Worm (Caenorhabditis elegans) whole organism, young adult: ENCODE data around the gene hpo-28.

Experiments
- B0336.3 ChIP-seq: fragments of 200-800 bp; sonication (Bioruptor generic); IDR thresholded peaks from 2 replicates; pipeline ENCODE4 v1.3.6; 2022; ENCODE audit warnings: missing genetic modification characterization, missing compliant biosample characterization
- C17E4.6 ChIP-seq: fragments of 200-800 bp; sonication (Bioruptor generic); IDR thresholded peaks from 2 replicates; pipeline ENCODE4 v1.3.6; 2022; ENCODE audit warnings: missing genetic modification reagents, missing genetic modification characterization, missing compliant biosample characterization
- F22D6.2 ChIP-seq: sonication (generic microtip); optimal IDR thresholded peaks from 2 replicates; lab custom pipeline; 2016; ENCODE audit warnings: mild to moderate bottlenecking, missing genetic modification characterization, missing compliant biosample characterization
- F23B12.7 ChIP-seq: sonication (generic microtip); optimal IDR thresholded peaks from 2 replicates; lab custom pipeline; 2017; ENCODE audit warnings: missing genetic modification characterization, mild to moderate bottlenecking, missing compliant biosample characterization, antibody characterized with exemption, moderate library complexity; ENCODE audit not compliant: insufficient read depth
- F39B2.1 ChIP-seq: fragments of 200-800 bp; sonication (Bioruptor generic); IDR thresholded peaks from 2 replicates; pipeline ENCODE4 v1.3.6; 2022; ENCODE audit warnings: missing genetic modification reagents, missing genetic modification characterization, missing compliant biosample characterization
- Y53G8AR.9 ChIP-seq: fragments of 200-800 bp; sonication (Bioruptor generic); conservative IDR thresholded peaks from 2 replicates; pipeline ENCODE4 v1.3.6; 2022; ENCODE audit warnings: missing genetic modification reagents, missing genetic modification characterization, missing compliant biosample characterization
- Y56A3A.18 ChIP-seq: fragments of 200-800 bp; sonication (Bioruptor generic); IDR thresholded peaks from 2 replicates; pipeline ENCODE4 v1.3.6; 2022; ENCODE audit warnings: missing genetic modification reagents, missing genetic modification characterization, missing compliant biosample characterization
- Y67H2A.10 ChIP-seq: fragments of 200-800 bp; sonication (Bioruptor generic); conservative IDR thresholded peaks from 2 replicates; pipeline ENCODE4 v1.3.6; 2022; ENCODE audit warnings: missing genetic modification reagents, missing genetic modification characterization, missing compliant biosample characterization
- Y95B8A.8 ChIP-seq: fragments of 200-800 bp; sonication (Bioruptor generic); IDR thresholded peaks from 2 replicates; pipeline ENCODE4 v1.3.6; 2022; ENCODE audit warnings: missing genetic modification reagents, missing genetic modification characterization, missing compliant biosample characterization
- aptf-3 ChIP-seq: fragments of 200-800 bp; sonication (Bioruptor generic); IDR thresholded peaks from 2 replicates; pipeline ENCODE4 v1.3.6; 2022; ENCODE audit warnings: missing genetic modification characterization, missing compliant biosample characterization
- attf-6 ChIP-seq: fragments of 200-800 bp; sonication (Bioruptor generic); IDR thresholded peaks from 2 replicates; pipeline ENCODE4 v1.3.6; 2022; ENCODE audit warnings: missing genetic modification reagents, missing genetic modification characterization, missing compliant biosample characterization
- bed-1 ChIP-seq: fragments of 200-800 bp; sonication (Bioruptor generic); IDR thresholded peaks from 2 replicates; pipeline ENCODE4 v1.3.6; 2022; ENCODE audit warnings: missing genetic modification reagents, missing genetic modification characterization, missing compliant biosample characterization
- ceh-100 ChIP-seq: fragments of 200-800 bp; sonication (Bioruptor generic); IDR thresholded peaks from 2 replicates; pipeline ENCODE4 v1.3.6; 2022; ENCODE audit warnings: missing genetic modification reagents, missing genetic modification characterization, missing compliant biosample characterization
- ceh-27 ChIP-seq: fragments of 200-800 bp; sonication (Bioruptor generic); optimal IDR thresholded peaks from 2 replicates; lab custom pipeline; 2018; ENCODE audit warnings: mild to moderate bottlenecking, missing genetic modification characterization, moderate library complexity, missing compliant biosample characterization
- ceh-40 ChIP-seq: fragments of 200-800 bp; sonication (Bioruptor generic); IDR thresholded peaks from 2 replicates; pipeline ENCODE4 v1.3.6; 2022; ENCODE audit warnings: missing genetic modification characterization, missing compliant biosample characterization
- ceh-79 ChIP-seq: sonication (generic microtip); optimal IDR thresholded peaks from 2 replicates; lab custom pipeline; 2017; ENCODE audit warnings: mild to moderate bottlenecking, missing genetic modification characterization, missing compliant biosample characterization
- ceh-91 ChIP-seq: fragments of 200-800 bp; sonication (Bioruptor generic); IDR thresholded peaks from 2 replicates; pipeline ENCODE4 v1.3.6; 2022; ENCODE audit warnings: missing genetic modification reagents, missing genetic modification characterization, missing compliant biosample characterization
- dox-1 ChIP-seq: fragments of 200-800 bp; sonication (Bioruptor generic); IDR thresholded peaks from 2 replicates; pipeline ENCODE4 v1.3.6; 2022; ENCODE audit warnings: missing genetic modification reagents, missing genetic modification characterization, missing compliant biosample characterization
- dpl-1 ChIP-seq: fragments of 150-350 bp; optimal IDR thresholded peaks from 2 replicates; lab custom pipeline; 2014; ENCODE audit warnings: missing biosample characterization, missing genetic modification reagents, missing genetic modification characterization
- egl-44 ChIP-seq: fragments of 200-800 bp; sonication (Bioruptor generic); IDR thresholded peaks from 2 replicates; pipeline ENCODE4 v1.3.6; 2022; ENCODE audit warnings: missing genetic modification reagents, missing genetic modification characterization, missing compliant biosample characterization
- ekl-4 ChIP-seq: fragments of 200-800 bp; sonication (Bioruptor generic); IDR thresholded peaks from 2 replicates; pipeline ENCODE4 v1.3.6; 2022; ENCODE audit warnings: missing genetic modification reagents, missing genetic modification characterization, missing compliant biosample characterization
- ets-4 ChIP-seq: fragments of 200-800 bp; sonication (Bioruptor generic); optimal IDR thresholded peaks from 2 replicates; lab custom pipeline; 2018; ENCODE audit warnings: mild to moderate bottlenecking, missing genetic modification characterization, missing compliant biosample characterization
- him-1 ChIP-seq: sonication (generic microtip); optimal IDR thresholded peaks from 2 replicates; lab custom pipeline; 2016; ENCODE audit warnings: missing genotype, missing genetic modification reagents, missing genetic modification characterization, missing compliant biosample characterization
- hlh-26 ChIP-seq: fragments of 200-800 bp; sonication (Bioruptor generic); conservative IDR thresholded peaks from 2 replicates; pipeline ENCODE4 v1.3.6; 2022; ENCODE audit warnings: missing genetic modification reagents, missing genetic modification characterization, missing compliant biosample characterization
- hmg-20 ChIP-seq: fragments of 200-800 bp; sonication (Bioruptor generic); IDR thresholded peaks from 2 replicates; pipeline ENCODE4 v1.3.6; 2022; ENCODE audit warnings: missing genetic modification reagents, missing genetic modification characterization, missing compliant biosample characterization
- lin-54 ChIP-seq: fragments of 200-800 bp; sonication (Bioruptor generic); optimal IDR thresholded peaks from 2 replicates; lab custom pipeline; 2018; ENCODE audit warnings: mild to moderate bottlenecking, missing genetic modification characterization, missing compliant biosample characterization
- madf-10 ChIP-seq: sonication (generic microtip); optimal IDR thresholded peaks from 2 replicates; lab custom pipeline; 2016; ENCODE audit warnings: mild to moderate bottlenecking, missing genetic modification characterization, missing compliant biosample characterization
- madf-8 ChIP-seq: fragments of 200-800 bp; sonication (Bioruptor generic); conservative IDR thresholded peaks from 2 replicates; pipeline ENCODE4 v1.3.6; 2022; ENCODE audit warnings: missing genetic modification reagents, missing genetic modification characterization, missing compliant biosample characterization
- mcd-1 ChIP-seq: fragments of 200-800 bp; sonication (Bioruptor generic); IDR thresholded peaks from 2 replicates; pipeline ENCODE4 v1.3.6; 2022; ENCODE audit warnings: missing genetic modification reagents, missing genetic modification characterization, missing compliant biosample characterization
- mxl-1 ChIP-seq: sonication (generic microtip); optimal IDR thresholded peaks from 2 replicates; lab custom pipeline; 2016; ENCODE audit warnings: missing genetic modification characterization, missing compliant biosample characterization
- nfya-1 ChIP-seq: sonication (generic microtip); optimal IDR thresholded peaks from 2 replicates; lab custom pipeline; 2017; ENCODE audit warnings: antibody characterized with exemption, missing compliant biosample characterization, missing genetic modification characterization, borderline replicate concordance; ENCODE audit not compliant: insufficient read depth
- nhr-120 ChIP-seq: fragments of 200-800 bp; sonication (Bioruptor generic); IDR thresholded peaks from 2 replicates; pipeline ENCODE4 v1.3.6; 2022; ENCODE audit warnings: missing genetic modification characterization, missing compliant biosample characterization
- nhr-179 ChIP-seq: sonication (generic microtip); optimal IDR thresholded peaks from 2 replicates; lab custom pipeline; 2016; ENCODE audit warnings: mild to moderate bottlenecking, missing genetic modification characterization, missing compliant biosample characterization
- nhr-80 ChIP-seq: sonication (generic microtip); optimal IDR thresholded peaks from 2 replicates; lab custom pipeline; 2016; ENCODE audit warnings: missing genetic modification characterization, missing compliant biosample characterization
- nhr-90 ChIP-seq: sonication (generic microtip); optimal IDR thresholded peaks from 2 replicates; lab custom pipeline; 2016; ENCODE audit warnings: missing genotype, mild to moderate bottlenecking, missing genetic modification characterization, missing compliant biosample characterization
- rec-8 ChIP-seq, 2 experiments: sonication (generic microtip); optimal IDR thresholded peaks; 2 replicates each; lab custom pipeline; 2016; ENCODE audit warnings: mild to moderate bottlenecking in 2 of 2, missing genetic modification characterization in 2 of 2, missing genetic modification reagents in 2 of 2, missing genotype in 2 of 2, missing biosample characterization in 1 of 2, missing compliant biosample characterization in 1 of 2, moderate library complexity in 1 of 2
- repo-1 ChIP-seq: sonication (generic microtip); optimal IDR thresholded peaks from 2 replicates; lab custom pipeline; 2017; ENCODE audit warnings: mild to moderate bottlenecking, missing genetic modification characterization, missing compliant biosample characterization
- rpc-1 ChIP-seq, 2 experiments: fragments of 150-350 bp in 1 of 2; sonication (generic microtip) in 1 of 2; optimal IDR thresholded peaks; 2 replicates each; lab custom pipeline; 2014 to 2018; ENCODE audit warnings: missing biosample characterization in 1 of 2, missing genetic modification characterization in 1 of 2, missing genetic modification reagents in 1 of 2, missing genotype in 1 of 2
- snpc-1.1 ChIP-seq: sonication (generic microtip); optimal IDR thresholded peaks from 2 replicates; lab custom pipeline; 2017; ENCODE audit warnings: missing genetic modification characterization, mild to moderate bottlenecking, missing compliant biosample characterization, antibody characterized with exemption, moderate library complexity, missing genotype, missing genetic modification reagents; ENCODE audit not compliant: insufficient read depth
- snpc-1.3 ChIP-seq: sonication (generic microtip); optimal IDR thresholded peaks from 2 replicates; lab custom pipeline; 2017; ENCODE audit warnings: missing genetic modification characterization, mild to moderate bottlenecking, missing compliant biosample characterization, antibody characterized with exemption, moderate library complexity, missing genotype, missing genetic modification reagents; ENCODE audit not compliant: insufficient read depth
- snpc-3.4 ChIP-seq: sonication (generic microtip); optimal IDR thresholded peaks from 2 replicates; lab custom pipeline; 2017; ENCODE audit warnings: missing genetic modification characterization, mild to moderate bottlenecking, missing compliant biosample characterization, antibody characterized with exemption, moderate library complexity, missing genotype, missing genetic modification reagents
- sptf-2 ChIP-seq: fragments of 200-800 bp; sonication (Bioruptor generic); optimal IDR thresholded peaks from 2 replicates; lab custom pipeline; 2018; ENCODE audit warnings: mild to moderate bottlenecking, missing genetic modification characterization, missing compliant biosample characterization
- tbp1 ChIP-seq: fragments of 200-800 bp; sonication (Bioruptor generic); optimal IDR thresholded peaks from 2 replicates; lab custom pipeline; 2018; ENCODE audit warnings: mild to moderate bottlenecking, missing genetic modification characterization, missing compliant biosample characterization
- unc-62 ChIP-seq: fragments of 150-350 bp; optimal IDR thresholded peaks from 2 replicates; lab custom pipeline; 2014; ENCODE audit warnings: missing biosample characterization, missing genetic modification reagents, missing genetic modification characterization
- xnd-1 ChIP-seq: sonication (generic microtip); optimal IDR thresholded peaks from 2 replicates; lab custom pipeline; 2016; ENCODE audit warnings: missing genotype, missing genetic modification reagents, missing genetic modification characterization, missing compliant biosample characterization
- ztf-3 ChIP-seq: fragments of 200-800 bp; sonication (Bioruptor generic); optimal IDR thresholded peaks from 2 replicates; lab custom pipeline; 2018; ENCODE audit warnings: mild to moderate bottlenecking, missing genetic modification characterization, missing compliant biosample characterization

The hpo-28 gene

ce11 chrIII:5692690-5693089 lies 16.4 kb downstream of the hpo-28 start, which contains the start of the genes abi-1 and arle-14 (continued):
- TF ChIP-seq nhr-90 (tag; lab: Kevin White, UChicago) (no peak), madf-10 (tag; lab: Kevin White, UChicago) (no peak), tbp1 (GFP tag; lab: Kevin White, UChicago) (no peak), attf-6 (GFP tag; lab: Robert Waterston, UW) (no peak), madf-8 (GFP tag; lab: Robert Waterston, UW) (0 out of 2 replicates have a peak, but pooled peaks have one; percentile 18), nfya-1 (tag; lab: Kevin White, UChicago) (no peak), nhr-80 (tag; lab: Kevin White, UChicago) (no peak), rpc-1 (optimal IDR thresholded peaks at IDR 0.05; lab: Kevin White, UChicago) (no peak), rpc-1 (tag; optimal IDR thresholded peaks at IDR 0.05; lab: Kevin White, UChicago) (no peak), mxl-1 (tag; lab: Kevin White, UChicago) (no peak), nhr-120 (GFP tag; lab: Robert Waterston, UW) (no peak), B0336.3 (no peak), snpc-1.1 (tag; lab: Kevin White, UChicago) (peak; percentile 51), dpl-1 (GFP tag; lab: Kevin White, UChicago) (peak; percentile 23), sptf-2 (GFP tag; lab: Kevin White, UChicago) (no peak), Y53G8AR.9 (GFP tag; lab: Robert Waterston, UW) (no peak), egl-44 (GFP tag; lab: Robert Waterston, UW) (no peak), F23B12.7 (tag; lab: Kevin White, UChicago) (no peak), dox-1 (no peak), ztf-3 (GFP tag; lab: Kevin White, UChicago) (no peak), xnd-1 (tag; lab: Kevin White, UChicago) (no peak), lin-54 (GFP tag; lab: Kevin White, UChicago) (peak; percentile 7), ceh-91 (GFP tag; lab: Robert Waterston, UW) (0 out of 2 replicates have a peak, but pooled peaks have one; percentile 16), C17E4.6 (GFP tag; lab: Robert Waterston, UW) (no peak), bed-1 (no peak), ceh-79 (tag; lab: Kevin White, UChicago) (no peak), Y67H2A.10 (no peak), Y56A3A.18 (no peak), ceh-40 (no peak), ets-4 (GFP tag; lab: Kevin White, UChicago) (no peak), hmg-20 (no peak), F39B2.1 (no peak), ceh-100 (GFP tag; lab: Robert Waterston, UW) (no peak), F22D6.2 (tag; lab: Kevin White, UChicago) (no peak), Y95B8A.8 (no peak), snpc-3.4 (tag; lab: Kevin White, UChicago) (peak; percentile 29), snpc-1.3 (tag; lab: Kevin White, UChicago) (no peak), hlh-26 (GFP tag; lab: Robert Waterston, UW) (no peak), aptf-3 (no peak), rec-8 (tag; optimal IDR thresholded peaks at IDR 0.05; lab: Kevin White, UChicago) (no peak), ekl-4 (GFP tag; lab: Robert Waterston, UW) (no peak), him-1 (tag; lab: Kevin White, UChicago) (no peak), mcd-1 (GFP tag; lab: Robert Waterston, UW) (0 out of 2 replicates have a peak, but pooled peaks have one; percentile 25), nhr-179 (tag; lab: Kevin White, UChicago) (no peak), ceh-27 (GFP tag; lab: Kevin White, UChicago) (no peak), unc-62 (GFP tag; lab: Kevin White, UChicago) (no peak), repo-1 (tag; lab: Kevin White, UChicago) (no peak)
